Worm (Caenorhabditis elegans): ENCODE data around the gene C45G9.8.

- no peak for TF ChIP-seq ceh-16 (tag; optimal IDR thresholded peaks at IDR 0.05)
- no peak for TF ChIP-seq lin-15B (tag; optimal IDR thresholded peaks at IDR 0.05)
- TF ChIP-seq nhr-237 (tag; optimal IDR thresholded peaks at IDR 0.05): no peak
- no peak for TF ChIP-seq unc-62 (GFP tag; optimal IDR thresholded peaks at IDR 0.05)
- no peak for TF ChIP-seq aly-2 (tag; optimal IDR thresholded peaks at IDR 0.05)
- no peak for TF ChIP-seq ceh-82 (tag; optimal IDR thresholded peaks at IDR 0.05)
- no peak for TF ChIP-seq sea-2 (GFP tag; optimal IDR thresholded peaks at IDR 0.05)
- TF ChIP-seq ztf-11 (tag; optimal IDR thresholded peaks at IDR 0.05): no peak
- no peak for TF ChIP-seq R02D3.7 (tag; optimal IDR thresholded peaks at IDR 0.05)
- TF ChIP-seq skn-1 (tag; optimal IDR thresholded peaks at IDR 0.05): no peak
- no peak for TF ChIP-seq fkh-10 (GFP tag; optimal IDR thresholded peaks at IDR 0.05)
- TF ChIP-seq lsy-12 (tag; optimal IDR thresholded peaks at IDR 0.05): no peak
- TF ChIP-seq zag-1 (tag; optimal IDR thresholded peaks at IDR 0.05): no peak
- TF ChIP-seq tbx-2 (tag; optimal IDR thresholded peaks at IDR 0.05): no peak
These were observed 21.0 kb upstream of the C45G9.8 start, which contains the start of gene ttbk-6 for ce11 chrIII:5074398-5074797.
